Fruit fly (Drosophila melanogaster): Measurements from ENCODE around the gene CG5001.

CG5001 gene

dm6 chr2L:1203915-1204314, 18.4 kb downstream of the CG5001 start, which contains the start of gene CG14342:
Gene CG14342 (plus strand): TSS chr2L:1204215.
- TF ChIP-seq row (GFP tag; IDR thresholded peaks at IDR 0.05) (0 out of 3 replicates have a peak, but pooled peaks have one; percentile 8), CG13894 (tag; optimal IDR thresholded peaks at IDR 0.05) (no peak), grn (GFP tag; optimal IDR thresholded peaks at IDR 0.05) (no peak), ara (GFP tag; IDR thresholded peaks at IDR 0.05) (no peak)

DNA sequence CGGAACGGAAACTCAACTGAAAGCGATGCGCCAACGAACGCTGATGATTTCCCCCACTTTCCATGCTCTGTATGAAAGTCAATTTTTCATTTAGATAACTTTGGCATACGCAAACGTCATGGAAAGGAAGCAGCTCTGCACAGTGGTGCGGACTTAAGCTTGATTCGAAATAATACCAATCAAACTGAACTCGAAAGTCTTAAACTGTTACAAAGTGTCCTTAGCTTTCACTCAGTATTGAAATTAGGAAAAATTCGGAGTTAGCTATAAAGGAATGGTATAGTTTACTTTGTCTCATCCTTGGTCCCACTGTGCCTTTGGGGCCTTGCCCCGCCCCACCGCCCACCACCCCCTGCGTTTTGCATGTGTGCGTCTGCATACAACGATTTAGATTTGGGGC, 21.9 kb downstream of the CG5001 start:
- TF ChIP-seq CG16815 (GFP tag; optimal IDR thresholded peaks at IDR 0.05) (peak; percentile 24), Neu2 (GFP tag; optimal IDR thresholded peaks at IDR 0.05; ENCODE audit: borderline replicate concordance) (no peak), CG14710 (tag; optimal IDR thresholded peaks at IDR 0.05) (no peak), dati (GFP tag; IDR thresholded peaks at IDR 0.05) (no peak), p53 (GFP tag; optimal IDR thresholded peaks at IDR 0.05) (no peak), PHDP (tag; optimal IDR thresholded peaks at IDR 0.05) (peak; percentile 59), CG1647 (GFP tag; optimal IDR thresholded peaks at IDR 0.05) (no peak), sc (optimal IDR thresholded peaks at IDR 0.05) (no peak), sc (GFP tag; optimal IDR thresholded peaks at IDR 0.05) (no peak), ems (GFP tag; optimal IDR thresholded peaks at IDR 0.05) (no peak), CG12155 (GFP tag; optimal IDR thresholded peaks at IDR 0.05) (peak; percentile 12), cad (GFP tag; optimal IDR thresholded peaks at IDR 0.05) (no peak), CG15011 (GFP tag; optimal IDR thresholded peaks at IDR 0.05) (no peak), oc (tag; optimal IDR thresholded peaks at IDR 0.05) (no peak), salm (tag; optimal IDR thresholded peaks at IDR 0.05) (no peak), CG9797 (GFP tag; optimal IDR thresholded peaks at IDR 0.05) (no peak), Dip2 (GFP tag; IDR thresholded peaks at IDR 0.05) (peak; percentile 24; the same call in 1 of the 2 replicates), CG9215 (GFP tag; IDR thresholded peaks at IDR 0.05) (peak; percentile 55), Atf3 (GFP tag; optimal IDR thresholded peaks at IDR 0.05) (no peak), seq (GFP tag; IDR thresholded peaks at IDR 0.05) (peak; percentile 64), ash1 (GFP tag; optimal IDR thresholded peaks at IDR 0.05) (no peak), CG32532 (GFP tag; IDR thresholded peaks at IDR 0.05) (peak; percentile 74), Dip3 (GFP tag; optimal IDR thresholded peaks at IDR 0.05) (peak; percentile 24), CG8765 (GFP tag; IDR thresholded peaks at IDR 0.05) (peak; percentile 12; the same call in 1 of the 2 replicates), Doc3 (GFP tag; IDR thresholded peaks at IDR 0.05; ENCODE audit: partially characterized antibody) (no peak), CG12299 (tag; optimal IDR thresholded peaks at IDR 0.05) (peak; percentile 42), ase (GFP tag; IDR thresholded peaks at IDR 0.05) (peak; percentile 49; the same call in 2 of the 3 replicates), CG15696 (tag; optimal IDR thresholded peaks at IDR 0.05) (no peak), Gsc (GFP tag; IDR thresholded peaks at IDR 0.05) (no peak), NfI (GFP tag; optimal IDR thresholded peaks at IDR 0.05) (no peak), gt (GFP tag; IDR thresholded peaks at IDR 0.05) (no peak), peb (GFP tag; IDR thresholded peaks at IDR 0.05) (no peak), wor (GFP tag; IDR thresholded peaks at IDR 0.05) (no peak), en (GFP tag; optimal IDR thresholded peaks at IDR 0.05) (no peak), CG2199 (GFP tag; IDR thresholded peaks at IDR 0.05) (no peak), CG10462 (GFP tag; optimal IDR thresholded peaks at IDR 0.05) (no peak), CG4730 (GFP tag; IDR thresholded peaks at IDR 0.05) (no peak; the same call in 1 of the 2 replicates), grau (tag; optimal IDR thresholded peaks at IDR 0.05) (peak; percentile 49), ham (GFP tag; IDR thresholded peaks at IDR 0.05) (no peak), mld (GFP tag; IDR thresholded peaks at IDR 0.05; ENCODE audit: partially characterized antibody) (no peak), Fer3 (tag; optimal IDR thresholded peaks at IDR 0.05) (peak; percentile 47), slp2 (GFP tag; optimal IDR thresholded peaks at IDR 0.05) (no peak), gcm2 (GFP tag; optimal IDR thresholded peaks at IDR 0.05) (no peak), CG17328 (GFP tag; IDR thresholded peaks at IDR 0.05) (peak; percentile 46; the same call in 1 of the 2 replicates), zfh1 (GFP tag; IDR thresholded peaks at IDR 0.05) (peak; percentile 50; the same call in 2 of the 3 replicates), tap (tag; optimal IDR thresholded peaks at IDR 0.05) (peak; percentile 28), CG15514 (GFP tag; optimal IDR thresholded peaks at IDR 0.05) (peak; percentile 50)

Measured in whole organism, embryonic.